Worm (Caenorhabditis elegans) whole organism, late embryonic: ENCODE measurements around the gene F28C6.10.

Experiments used
- ceh-6 ChIP-seq: fragments of 200-800 bp; sonication (Bioruptor generic); optimal IDR thresholded peaks from 2 replicates; lab custom pipeline; 2018; ENCODE audit warnings: mild to moderate bottlenecking, missing genetic modification characterization, missing compliant biosample characterization
- elt-2 ChIP-seq: sonication (generic microtip); optimal IDR thresholded peaks from 2 replicates; lab custom pipeline; 2016; ENCODE audit warnings: missing genetic modification reagents, missing genetic modification characterization, missing compliant biosample characterization
- madf-2 ChIP-seq: sonication (generic microtip); optimal IDR thresholded peaks from 2 replicates; lab custom pipeline; 2017; ENCODE audit warnings: missing genetic modification characterization, missing compliant biosample characterization
- nhr-11 ChIP-seq: fragments of 150-350 bp; optimal IDR thresholded peaks from 2 replicates; lab custom pipeline; 2014; ENCODE audit warnings: missing biosample characterization, missing genetic modification characterization
- pat-9 ChIP-seq: fragments of 200-800 bp; sonication (Bioruptor generic); optimal IDR thresholded peaks from 2 replicates; lab custom pipeline; 2018; ENCODE audit warnings: mild to moderate bottlenecking, missing genetic modification characterization, moderate library complexity, missing compliant biosample characterization
- tbx-2 ChIP-seq: sonication (generic microtip); optimal IDR thresholded peaks from 2 replicates; lab custom pipeline; 2016; ENCODE audit warnings: missing genetic modification characterization, missing compliant biosample characterization
- unc-55 ChIP-seq: sonication (generic microtip); optimal IDR thresholded peaks from 2 replicates; lab custom pipeline; 2017; ENCODE audit warnings: missing biosample characterization, missing genetic modification reagents, missing genetic modification characterization

- TF ChIP-seq pat-9 (no peak), elt-2 (peak; percentile 93), tbx-2 (tag; lab: Kevin White, UChicago) (no peak), nhr-11 (tag; lab: Kevin White, UChicago) (no peak), unc-55 (GFP tag; lab: Kevin White, UChicago) (no peak), ceh-6 (GFP tag; lab: Kevin White, UChicago) (no peak), madf-2 (tag; lab: Kevin White, UChicago) (no peak)
Observed at ce11 chrII:8625163-8625562, 17.4 kb downstream of the F28C6.10 start, which contains the start of gene sptf-2.
